Worm (Caenorhabditis elegans): ENCODE data around the gene srz-104.
"Not testable (repeated sequence)": the region's sequence is repeated elsewhere in the genome, so short reads cannot be mapped to it uniquely, and the experiment has no call there.

Gene srz-104

ce11 chrIV:16323373-16323772 lies at the start of gene srz-104:
Gene srz-104, plus strand, starts transcription at chrIV:16323673.
- TF ChIP-seq dao-5 (tag; optimal IDR thresholded peaks at IDR 0.05): no peak
- TF ChIP-seq him-1 (tag; optimal IDR thresholded peaks at IDR 0.05): no peak
- TF ChIP-seq W03F9.2 (tag; optimal IDR thresholded peaks at IDR 0.05): no peak

DNA sequence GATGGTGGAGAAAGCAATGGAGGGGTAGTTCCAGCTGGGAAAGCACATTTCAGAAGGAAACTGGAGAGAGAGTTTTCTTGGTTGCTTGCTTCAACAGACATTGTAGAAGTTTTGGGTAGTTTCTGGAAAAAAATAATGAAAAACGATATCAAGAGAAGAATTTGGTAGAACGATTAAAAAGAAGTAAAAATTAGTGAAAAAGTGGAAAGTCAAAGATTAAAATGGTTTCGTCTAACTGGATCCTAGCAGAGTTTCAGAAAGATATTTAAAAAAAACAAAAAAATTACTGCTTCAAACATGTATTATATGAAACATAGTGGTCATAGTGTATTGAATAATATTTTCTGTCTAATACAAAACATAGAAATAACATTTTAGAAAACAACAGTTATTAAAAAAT lies 46.2 kb upstream of the srz-104 start, which contains the start of gene F38C2.7:
TSS of gene F38C2.7 (minus strand) at position 101 of the 400 bp plus-strand sequence.
- TF ChIP-seq W03F9.2 (tag; optimal IDR thresholded peaks at IDR 0.05) (no peak), dao-5 (tag; optimal IDR thresholded peaks at IDR 0.05) (no peak), him-1 (tag; optimal IDR thresholded peaks at IDR 0.05) (no peak)

ce11 chrIV:16277902-16278301 lies 45.6 kb upstream of the srz-104 start, which contains the start of gene ccch-2:
Gene ccch-2, plus strand, starts transcription at chrIV:16278202.
- no peak for TF ChIP-seq him-1 (tag; optimal IDR thresholded peaks at IDR 0.05)
- TF ChIP-seq dao-5 (tag; optimal IDR thresholded peaks at IDR 0.05): no peak

DNA sequence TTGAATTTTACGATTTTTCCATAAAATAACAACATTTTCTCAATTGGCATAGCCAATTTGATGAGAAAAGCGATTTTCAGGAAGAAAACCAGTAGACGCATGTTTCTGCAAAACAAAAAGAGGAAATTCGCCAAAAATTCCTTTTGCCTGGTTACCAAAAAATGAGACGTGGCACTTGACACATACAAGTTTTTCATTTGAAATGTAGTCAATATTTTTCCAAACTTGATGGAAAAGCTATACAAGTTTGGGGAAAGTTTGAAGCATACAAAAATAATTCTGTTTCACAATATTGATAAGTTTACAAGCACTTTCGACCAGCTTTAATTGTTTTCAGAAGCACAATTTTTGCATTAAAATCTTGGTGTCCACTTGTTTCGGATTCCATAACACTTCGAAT lies 42.9 kb upstream of the srz-104 start, which contains the start of gene clec-191:
TSS of gene clec-191 (minus strand) at position 101 of the 400 bp plus-strand sequence.
- TF ChIP-seq dao-5 (tag; optimal IDR thresholded peaks at IDR 0.05) (no peak), W03F9.2 (tag; optimal IDR thresholded peaks at IDR 0.05) (no peak), him-1 (tag; optimal IDR thresholded peaks at IDR 0.05) (no peak)

- TF ChIP-seq him-1 (tag; optimal IDR thresholded peaks at IDR 0.05) (no peak), dao-5 (tag; optimal IDR thresholded peaks at IDR 0.05) (no peak), W03F9.2 (tag; optimal IDR thresholded peaks at IDR 0.05) (no peak)
These were observed 32.7 kb upstream of the srz-104 start, which contains the start of gene srz-75 for ce11 chrIV:16290745-16291144. Gene srz-75, minus strand, starts transcription at chrIV:16290845.

- TF ChIP-seq him-1 (tag; optimal IDR thresholded peaks at IDR 0.05) (no peak), dao-5 (tag; optimal IDR thresholded peaks at IDR 0.05) (no peak), W03F9.2 (tag; optimal IDR thresholded peaks at IDR 0.05) (no peak)
These were observed 29.6 kb upstream of the srz-104 start for ce11 chrIV:16293889-16294288.

DNA sequence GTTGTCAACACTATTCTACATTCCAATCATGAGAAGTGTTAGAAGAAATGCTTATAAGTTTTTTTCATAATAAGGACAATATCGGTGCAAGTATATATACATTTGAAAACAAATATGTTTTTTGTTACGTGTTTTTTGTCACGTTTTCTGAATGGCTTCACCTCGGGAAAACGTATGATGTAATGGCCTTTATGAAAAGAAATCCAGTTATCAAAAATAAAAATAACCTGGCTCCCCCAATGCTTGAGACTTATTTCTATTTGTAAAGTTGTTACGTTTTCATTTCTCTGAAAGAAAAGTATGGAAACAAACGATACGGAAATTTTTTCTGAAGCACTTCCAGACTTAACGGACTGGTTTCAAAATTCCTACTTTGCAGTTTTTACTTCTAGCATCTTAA lies 24.6 kb upstream of the srz-104 start, which contains the start of gene srz-72:
TSS of gene srz-72 (plus strand) at position 301 of the 400 bp plus-strand sequence.
- no peak for TF ChIP-seq him-1 (tag; optimal IDR thresholded peaks at IDR 0.05)
- no peak for TF ChIP-seq dao-5 (tag; optimal IDR thresholded peaks at IDR 0.05)
- TF ChIP-seq W03F9.2 (tag; optimal IDR thresholded peaks at IDR 0.05): no peak

DNA sequence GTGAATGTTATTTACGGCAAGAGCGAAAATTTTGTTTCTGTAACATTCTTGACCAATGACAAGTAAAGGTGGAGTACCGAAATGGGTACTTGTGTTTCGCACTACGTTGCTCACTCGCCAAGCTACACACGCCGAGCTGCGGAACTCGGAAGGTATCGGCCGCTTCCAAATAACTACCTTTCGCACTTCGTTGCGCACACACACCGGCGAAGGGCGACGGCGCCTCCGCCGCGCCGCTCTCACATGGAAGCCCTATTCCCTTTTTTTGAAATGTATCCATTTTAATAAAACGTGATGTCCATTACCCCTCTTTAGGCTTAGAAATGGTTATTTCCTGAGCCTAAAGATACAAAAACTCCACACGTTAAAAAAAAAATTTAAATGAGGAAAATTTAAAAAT lies 16.6 kb upstream of the srz-104 start:
- TF ChIP-seq W03F9.2 (tag; optimal IDR thresholded peaks at IDR 0.05) (no peak), him-1 (tag; optimal IDR thresholded peaks at IDR 0.05) (no peak), dao-5 (tag; optimal IDR thresholded peaks at IDR 0.05) (no peak)

DNA sequence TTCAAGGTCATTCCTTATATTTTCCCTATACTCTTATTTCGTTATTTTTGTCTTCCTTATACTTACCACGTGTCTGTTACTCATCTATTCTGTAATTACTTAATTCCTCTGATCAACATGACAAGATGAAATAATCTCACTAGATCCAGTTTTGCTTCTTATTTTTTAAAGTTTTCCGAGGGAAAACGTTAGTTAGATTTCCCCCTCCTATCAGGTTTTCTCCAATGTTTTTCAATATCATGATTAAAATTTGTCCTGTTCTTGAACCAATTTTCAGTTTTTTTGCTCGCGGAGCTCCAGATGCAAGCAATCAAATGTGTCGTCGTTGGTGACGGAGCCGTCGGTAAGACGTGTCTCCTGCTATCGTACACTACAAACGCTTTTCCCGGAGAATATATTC lies 15.5 kb upstream of the srz-104 start, which contains the start of gene rac-2:
TSS of gene rac-2 (plus strand) at position 301 of the 400 bp plus-strand sequence.
- TF ChIP-seq W03F9.2, him-1, dao-5 (tag; optimal IDR thresholded peaks at IDR 0.05): not testable (repeated sequence)

ce11 chrIV:16310103-16310502 lies 13.4 kb upstream of the srz-104 start:
- TF ChIP-seq dao-5 (tag; optimal IDR thresholded peaks at IDR 0.05) (no peak), W03F9.2 (tag; optimal IDR thresholded peaks at IDR 0.05) (no peak), him-1 (tag; optimal IDR thresholded peaks at IDR 0.05) (no peak)

ce11 chrIV:16320410-16320809 lies 3.1 kb upstream of the srz-104 start, which contains the start of gene K03D3.5:
Gene K03D3.5, minus strand, starts transcription at chrIV:16320510.
- no peak for TF ChIP-seq W03F9.2 (tag; optimal IDR thresholded peaks at IDR 0.05)
- no peak for TF ChIP-seq him-1 (tag; optimal IDR thresholded peaks at IDR 0.05)
- TF ChIP-seq dao-5 (tag; optimal IDR thresholded peaks at IDR 0.05): no peak

DNA sequence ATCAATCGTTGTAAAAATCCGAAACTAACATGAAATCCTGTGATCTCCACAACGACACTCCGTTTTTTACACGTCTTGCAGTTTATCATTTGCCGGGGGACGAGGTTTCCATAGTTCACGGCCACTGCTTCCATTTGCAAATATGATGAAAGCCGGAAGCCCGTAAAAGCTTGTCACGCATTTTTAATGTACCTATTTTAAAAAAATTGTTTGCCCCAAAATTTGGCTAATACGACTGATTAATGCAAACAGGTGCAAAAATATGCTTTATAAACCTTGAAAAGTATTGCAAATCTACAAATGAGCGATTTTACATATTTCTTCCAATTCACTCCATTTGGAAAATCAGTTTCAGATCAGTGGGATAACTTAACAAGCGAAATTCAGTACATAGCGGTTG lies 2.6 kb upstream of the srz-104 start, which contains the start of gene srz-61:
TSS of gene srz-61 (plus strand) at position 301 of the 400 bp plus-strand sequence.
- TF ChIP-seq dao-5 (tag; optimal IDR thresholded peaks at IDR 0.05) (no peak), W03F9.2 (tag; optimal IDR thresholded peaks at IDR 0.05) (no peak), him-1 (tag; optimal IDR thresholded peaks at IDR 0.05) (no peak)

DNA sequence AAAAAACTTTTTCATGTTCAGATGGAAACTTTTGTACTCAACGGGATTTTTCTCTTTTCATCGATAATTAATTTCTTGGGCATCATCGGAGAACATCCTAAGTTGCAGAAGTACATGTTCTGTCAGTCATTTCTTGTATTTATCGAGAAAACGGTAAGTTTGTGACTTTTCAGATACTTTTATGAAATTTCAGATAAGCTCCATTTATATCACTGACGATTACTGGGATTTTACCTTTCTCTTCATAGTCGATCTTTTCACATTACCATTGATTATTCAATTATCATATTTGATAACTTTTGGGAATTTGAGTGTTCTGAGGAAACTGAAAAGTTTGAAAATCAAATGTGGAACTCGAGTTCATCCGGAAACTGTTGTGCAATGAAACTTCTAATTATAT lies 1.1 kb downstream of the srz-104 start, which contains the start of gene srz-105:
TSS of gene srz-105 (plus strand) at position 301 of the 400 bp plus-strand sequence.
- TF ChIP-seq him-1 (tag; optimal IDR thresholded peaks at IDR 0.05) (no peak), dao-5 (tag; optimal IDR thresholded peaks at IDR 0.05) (no peak), W03F9.2 (tag; optimal IDR thresholded peaks at IDR 0.05) (no peak)

- TF ChIP-seq him-1 (tag; optimal IDR thresholded peaks at IDR 0.05) (no peak), dao-5 (tag; optimal IDR thresholded peaks at IDR 0.05) (no peak), W03F9.2 (tag; optimal IDR thresholded peaks at IDR 0.05) (no peak)
These were observed 5.0 kb downstream of the srz-104 start, which contains the start of gene K03D3.2 for ce11 chrIV:16328519-16328918. Gene K03D3.2, minus strand, starts transcription at chrIV:16328619.

DNA sequence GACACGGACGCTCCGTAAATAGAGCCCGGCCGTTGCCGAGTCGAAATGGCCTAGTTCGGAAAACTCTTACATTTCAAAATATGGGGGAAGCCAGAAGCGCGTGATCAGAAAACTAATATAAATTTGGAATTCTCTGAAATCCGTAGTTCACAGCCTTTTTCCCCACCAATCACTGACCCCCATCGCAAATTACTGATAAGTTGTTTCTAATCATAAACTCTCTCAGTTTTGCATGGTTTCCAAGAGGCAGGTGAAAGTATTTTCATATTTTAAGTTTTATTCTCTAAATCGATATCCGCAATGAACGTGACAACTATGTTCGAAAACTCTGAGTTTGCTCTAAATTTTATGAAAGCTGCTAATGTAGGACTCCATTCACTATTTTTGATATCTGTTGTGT lies 5.7 kb downstream of the srz-104 start, which contains the start of gene srz-74:
TSS of gene srz-74 (plus strand) at position 301 of the 400 bp plus-strand sequence.
- TF ChIP-seq him-1 (tag; optimal IDR thresholded peaks at IDR 0.05) (no peak), W03F9.2 (tag; optimal IDR thresholded peaks at IDR 0.05) (no peak), dao-5 (tag; optimal IDR thresholded peaks at IDR 0.05) (no peak)

Measured in whole organism, L4/young adult.